Worm (Caenorhabditis elegans) whole organism, L1 larva: ENCODE data around the gene cest-35.2.

Experiments used
- C16A3.4 ChIP-seq: fragments of 150-350 bp; optimal IDR thresholded peaks from 2 replicates; lab custom pipeline; 2014; ENCODE audit warnings: missing biosample characterization, missing genetic modification characterization
- F16B12.6 ChIP-seq: fragments of 150-350 bp; optimal IDR thresholded peaks from 2 replicates; lab custom pipeline; 2014; ENCODE audit warnings: missing biosample characterization, missing genetic modification characterization
- Y116A8C.19 ChIP-seq: sonication (generic microtip); optimal IDR thresholded peaks from 2 replicates; lab custom pipeline; 2016; ENCODE audit warnings: missing compliant biosample characterization, missing genetic modification characterization, borderline replicate concordance
- aha-1 ChIP-seq: fragments of 150-350 bp; optimal IDR thresholded peaks from 2 replicates; lab custom pipeline; 2014; ENCODE audit warnings: missing biosample characterization, missing genetic modification characterization
- alr-1 ChIP-seq: fragments of 200-800 bp; sonication (Bioruptor generic); optimal IDR thresholded peaks from 2 replicates; lab custom pipeline; 2018; ENCODE audit warnings: borderline replicate concordance, mild to moderate bottlenecking, missing genetic modification characterization, missing compliant biosample characterization
- blmp-1 ChIP-seq: fragments of 150-350 bp; optimal IDR thresholded peaks from 2 replicates; lab custom pipeline; 2014; ENCODE audit warnings: missing biosample characterization, missing genetic modification characterization
- efl-1 ChIP-seq, 4 experiments: fragments of 150-350 bp; optimal IDR thresholded peaks in 3 of 4; peaks in 1 of 4; 1 replicate in 1 of 4; 2 replicates in 3 of 4; lab custom pipeline; 2014; ENCODE audit warnings: missing biosample characterization in 2 of 4, missing genetic modification characterization in 2 of 4, missing genetic modification reagents in 2 of 4
- egl-27 ChIP-seq, 2 experiments: fragments of 150-350 bp in 1 of 2; sonication (generic microtip); optimal IDR thresholded peaks; 3 replicates each; lab custom pipeline; 2017 to 2018; ENCODE audit warnings: missing biosample characterization in 2 of 2, missing genetic modification characterization in 2 of 2, missing genetic modification reagents in 2 of 2
- elt-3 ChIP-seq, 6 experiments: fragments of 150-350 bp in 1 of 6; sonication (generic microtip); optimal IDR thresholded peaks; 2 replicates each; lab custom pipeline; 2017 to 2018; ENCODE audit warnings: missing biosample characterization in 6 of 6, missing genetic modification characterization in 6 of 6, inconsistent platforms in 1 of 6
- fkh-4 ChIP-seq: sonication (generic microtip); optimal IDR thresholded peaks from 2 replicates; lab custom pipeline; 2016; ENCODE audit warnings: missing compliant biosample characterization, missing genetic modification characterization, borderline replicate concordance
- fkh-8 ChIP-seq: sonication (generic microtip); optimal IDR thresholded peaks from 2 replicates; lab custom pipeline; 2016; ENCODE audit warnings: mild to moderate bottlenecking, missing genetic modification characterization, missing compliant biosample characterization
- grh-1 ChIP-seq: fragments of 200-800 bp; sonication (Bioruptor generic); IDR thresholded peaks from 2 replicates; pipeline ENCODE4 v1.3.6; 2022; ENCODE audit warnings: missing genetic modification reagents, missing genetic modification characterization, missing compliant biosample characterization
- hlh-17 ChIP-seq: fragments of 200-800 bp; sonication (Bioruptor generic); optimal IDR thresholded peaks from 2 replicates; lab custom pipeline; 2018; ENCODE audit warnings: missing genetic modification characterization, mild to moderate bottlenecking, missing compliant biosample characterization, moderate library complexity, borderline replicate concordance
- hpl-2 ChIP-seq: fragments of 150-350 bp; optimal IDR thresholded peaks from 2 replicates; lab custom pipeline; 2014; ENCODE audit warnings: missing biosample characterization, missing genetic modification reagents, missing genetic modification characterization
- irx-1 ChIP-seq: sonication (generic microtip); optimal IDR thresholded peaks from 2 replicates; lab custom pipeline; 2016; ENCODE audit warnings: missing genetic modification characterization, missing compliant biosample characterization
- lin-14 ChIP-seq: fragments of 200-800 bp; sonication (Bioruptor generic); optimal IDR thresholded peaks from 2 replicates; lab custom pipeline; 2018; ENCODE audit warnings: mild to moderate bottlenecking, missing genetic modification characterization, moderate library complexity, missing compliant biosample characterization
- lin-35 ChIP-seq, 2 experiments: fragments of 150-350 bp; optimal IDR thresholded peaks; 2 replicates each; lab custom pipeline; 2014; ENCODE audit warnings: missing biosample characterization in 2 of 2, missing genetic modification characterization in 2 of 2, missing genetic modification reagents in 2 of 2
- lin-39 ChIP-seq: fragments of 150-350 bp; optimal IDR thresholded peaks from 2 replicates; lab custom pipeline; 2014; ENCODE audit warnings: missing biosample characterization, missing genetic modification reagents, missing genetic modification characterization
- lsy-2 ChIP-seq, 2 experiments: fragments of 150-350 bp; optimal IDR thresholded peaks; 2 replicates each; lab custom pipeline; 2014; ENCODE audit warnings: missing biosample characterization in 2 of 2, missing genetic modification characterization in 2 of 2
- mdl-1 ChIP-seq, 2 experiments: fragments of 150-350 bp; optimal IDR thresholded peaks; 2 replicates each; lab custom pipeline; 2014 to 2017; ENCODE audit warnings: missing biosample characterization in 2 of 2, missing genetic modification characterization in 2 of 2, inconsistent platforms in 1 of 2
- nhr-19 ChIP-seq: fragments of 200-800 bp; sonication (Bioruptor generic); conservative IDR thresholded peaks from 2 replicates; pipeline ENCODE4 v1.3.6; 2022; ENCODE audit warnings: missing genetic modification characterization, missing compliant biosample characterization
- nhr-237 ChIP-seq: fragments of 150-350 bp; optimal IDR thresholded peaks from 2 replicates; lab custom pipeline; 2014; ENCODE audit warnings: missing biosample characterization, missing genetic modification characterization
- nhr-71 ChIP-seq: sonication (generic microtip); optimal IDR thresholded peaks from 2 replicates; lab custom pipeline; 2016; ENCODE audit warnings: mild to moderate bottlenecking, missing genetic modification characterization, moderate library complexity, missing compliant biosample characterization
- nhr-77 ChIP-seq: fragments of 150-350 bp; optimal IDR thresholded peaks from 2 replicates; lab custom pipeline; 2014; ENCODE audit warnings: missing biosample characterization, missing genetic modification characterization
- nhr-84 ChIP-seq: sonication (generic microtip); optimal IDR thresholded peaks from 2 replicates; lab custom pipeline; 2017; ENCODE audit warnings: missing biosample characterization, missing genetic modification characterization
- nhr-85 ChIP-seq: sonication (generic microtip); peaks from one replicate; lab custom pipeline; 2016; ENCODE audit warnings: missing genetic modification characterization, inconsistent platforms, missing compliant biosample characterization
- rnt-1 ChIP-seq: sonication (generic microtip); optimal IDR thresholded peaks from 2 replicates; lab custom pipeline; 2016; ENCODE audit warnings: mild to moderate bottlenecking, missing genetic modification characterization, moderate library complexity, missing compliant biosample characterization
- skn-1 ChIP-seq: fragments of 150-350 bp; optimal IDR thresholded peaks from 2 replicates; lab custom pipeline; 2014; ENCODE audit warnings: missing biosample characterization, missing genetic modification characterization
- swsn-7 ChIP-seq: sonication (generic microtip); optimal IDR thresholded peaks from 2 replicates; lab custom pipeline; 2016; ENCODE audit warnings: missing genetic modification characterization, missing compliant biosample characterization
- tbx-2 ChIP-seq: sonication (generic microtip); optimal IDR thresholded peaks from 2 replicates; lab custom pipeline; 2016; ENCODE audit warnings: missing genetic modification characterization, missing compliant biosample characterization
- tlp-1 ChIP-seq: fragments of 150-350 bp; optimal IDR thresholded peaks from 2 replicates; lab custom pipeline; 2014; ENCODE audit warnings: missing biosample characterization, missing genetic modification characterization
- unc-30 ChIP-seq: sonication (generic microtip); optimal IDR thresholded peaks from 2 replicates; lab custom pipeline; 2017; ENCODE audit warnings: missing biosample characterization, missing genetic modification characterization
- unc-62 ChIP-seq: fragments of 150-350 bp; optimal IDR thresholded peaks from 2 replicates; lab custom pipeline; 2014; ENCODE audit warnings: missing biosample characterization, missing genetic modification reagents, missing genetic modification characterization
- unc-86 ChIP-seq: sonication (generic microtip); optimal IDR thresholded peaks from 2 replicates; lab custom pipeline; 2016; ENCODE audit warnings: missing genetic modification characterization, missing compliant biosample characterization
- unc-98 ChIP-seq: fragments of 200-800 bp; sonication (Bioruptor generic); IDR thresholded peaks from 2 replicates; pipeline ENCODE4 v1.3.6; 2022; ENCODE audit warnings: missing genetic modification characterization, missing compliant biosample characterization
- vab-15 ChIP-seq: sonication (generic microtip); optimal IDR thresholded peaks from 2 replicates; lab custom pipeline; 2017; ENCODE audit warnings: missing genotype, mild to moderate bottlenecking, missing genetic modification characterization, missing compliant biosample characterization
- zip-4 ChIP-seq: fragments of 200-800 bp; sonication (Bioruptor generic); optimal IDR thresholded peaks from 2 replicates; lab custom pipeline; 2018; ENCODE audit warnings: mild to moderate bottlenecking, missing genetic modification characterization, moderate library complexity, missing compliant biosample characterization
- ztf-11 ChIP-seq, 2 experiments: sonication (generic microtip); optimal IDR thresholded peaks; 2 replicates each; lab custom pipeline; 2016 to 2017; ENCODE audit warnings: missing genetic modification characterization in 2 of 2, missing biosample characterization in 1 of 2, missing compliant biosample characterization in 1 of 2
- ztf-4 ChIP-seq: fragments of 150-350 bp; optimal IDR thresholded peaks from 2 replicates; lab custom pipeline; 2014; ENCODE audit warnings: missing biosample characterization, missing genetic modification characterization

Gene cest-35.2

DNA sequence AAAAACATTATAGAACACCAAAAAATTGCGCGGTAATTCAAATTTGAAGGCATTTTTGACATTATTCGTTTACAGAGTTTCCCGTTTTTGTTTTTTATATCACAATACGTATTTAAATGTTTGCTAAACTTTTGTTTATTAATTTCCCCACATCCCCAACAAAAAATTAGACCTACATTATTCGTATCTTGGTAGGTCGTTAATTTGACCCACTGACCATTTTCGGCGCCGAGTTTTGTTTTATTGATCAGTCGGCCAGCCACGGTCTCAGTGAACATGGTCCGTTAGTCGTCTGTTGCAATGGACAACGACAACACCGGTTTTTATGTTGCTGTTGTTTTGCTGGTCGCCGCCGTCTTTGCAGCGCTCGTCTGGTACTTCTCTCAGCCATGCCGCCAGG, 2.9 kb upstream of the cest-35.2 start, which contains the start of gene B0238.15:
Gene B0238.15, plus strand, starts transcription at position 301 of the 400 bp plus-strand sequence.
- TF ChIP-seq efl-1 (optimal IDR thresholded peaks at IDR 0.05; lab: Kevin White, UChicago) (no peak), efl-1 (GFP tag; optimal IDR thresholded peaks at IDR 0.05 in 1 of 2; lab: Kevin White, UChicago) (peak in 1 of 2 experiments; percentile 48), hlh-17 (GFP tag; lab: Kevin White, UChicago) (no peak), unc-30 (tag; lab: Kevin White, UChicago) (no peak)

DNA sequence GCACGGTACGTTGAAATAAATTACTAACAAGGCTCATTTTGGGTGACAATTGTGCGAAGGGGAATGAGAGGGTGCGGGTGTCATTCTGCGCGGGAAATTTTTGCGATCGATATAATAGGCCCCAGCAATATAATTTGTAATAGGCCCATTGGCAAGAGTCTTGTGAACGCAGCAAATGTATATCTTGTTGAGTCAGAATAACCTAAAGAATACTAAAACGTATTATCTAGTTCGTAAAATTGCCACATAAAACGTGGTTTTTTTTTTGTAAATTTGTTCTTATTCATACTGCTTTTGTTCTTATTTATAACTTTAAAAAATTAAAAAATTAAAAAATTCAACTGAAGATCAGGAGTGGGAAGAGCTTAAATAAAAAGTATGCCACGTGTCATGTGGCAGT, 2.4 kb upstream of the cest-35.2 start, which contains the start of gene C52A10.3:
Gene C52A10.3, minus strand, starts transcription at position 101 of the 400 bp plus-strand sequence.
- TF ChIP-seq nhr-237 (tag; lab: Kevin White, UChicago) (no peak), efl-1 (optimal IDR thresholded peaks at IDR 0.05; lab: Kevin White, UChicago) (no peak), efl-1 (GFP tag; optimal IDR thresholded peaks at IDR 0.05 in 1 of 2; lab: Kevin White, UChicago) (peak in 1 of 2 experiments; percentile 32)

DNA sequence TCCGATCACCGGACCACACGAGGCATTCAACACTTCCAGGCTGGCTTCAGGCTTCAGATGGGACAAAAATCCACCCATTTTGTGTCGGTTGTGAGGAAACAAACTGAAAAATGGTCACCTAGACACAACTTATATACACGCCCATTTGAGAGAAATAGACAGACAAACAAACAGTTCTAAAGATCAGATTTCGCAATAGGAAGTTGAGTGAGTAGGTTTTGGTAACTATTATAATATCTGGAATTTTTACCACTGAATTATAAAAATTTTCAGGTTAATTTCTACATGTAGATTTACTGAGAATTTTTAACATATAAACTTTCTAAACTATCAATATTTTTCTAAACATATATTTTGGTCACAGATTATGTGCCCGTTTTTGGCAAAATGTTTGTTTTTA, 3.2 kb downstream of the cest-35.2 start, which contains the start of gene cest-32:
Gene cest-32, minus strand, starts transcription at position 115 of the 400 bp plus-strand sequence.
- TF ChIP-seq irx-1 (no peak), vab-15 (tag; lab: Kevin White, UChicago) (no peak), lin-35 (GFP tag; optimal IDR thresholded peaks at IDR 0.05; lab: Kevin White, UChicago) (peak in 1 of 2 experiments; percentile 7), Y116A8C.19 (no peak), zip-4 (peak; percentile 46), ztf-4 (no peak), hlh-17 (GFP tag; lab: Kevin White, UChicago) (no peak), nhr-71 (tag; lab: Kevin White, UChicago) (peak; percentile 25), rnt-1 (no peak)

DNA sequence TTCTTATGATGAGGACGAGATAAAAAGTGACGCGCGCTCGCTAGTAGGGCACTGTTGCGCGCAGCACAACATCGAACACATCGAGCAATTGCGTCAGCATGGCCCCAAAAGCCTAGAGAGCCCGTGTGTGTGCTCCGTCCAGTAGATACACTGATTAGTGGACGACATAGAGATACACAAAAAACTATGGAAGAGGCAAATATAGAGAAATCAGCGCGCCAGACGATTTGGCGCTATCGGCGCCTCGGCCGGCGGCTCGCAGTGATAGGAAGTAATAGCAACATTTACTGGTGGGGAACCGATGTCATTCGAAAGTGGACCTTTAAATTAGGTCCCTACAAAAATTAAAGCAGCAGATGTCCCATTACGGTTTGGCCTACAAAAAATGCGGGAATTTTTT, 8.5 kb downstream of the cest-35.2 start:
- TF ChIP-seq skn-1 (no peak), tbx-2 (peak; percentile 44), nhr-77 (tag; lab: Kevin White, UChicago) (peak; percentile 72), lin-14 (peak; percentile 17), nhr-71 (tag; lab: Kevin White, UChicago) (peak; percentile 10), alr-1 (no peak)
- TF ChIP-seq, all 84 proteins: peak for 4

DNA sequence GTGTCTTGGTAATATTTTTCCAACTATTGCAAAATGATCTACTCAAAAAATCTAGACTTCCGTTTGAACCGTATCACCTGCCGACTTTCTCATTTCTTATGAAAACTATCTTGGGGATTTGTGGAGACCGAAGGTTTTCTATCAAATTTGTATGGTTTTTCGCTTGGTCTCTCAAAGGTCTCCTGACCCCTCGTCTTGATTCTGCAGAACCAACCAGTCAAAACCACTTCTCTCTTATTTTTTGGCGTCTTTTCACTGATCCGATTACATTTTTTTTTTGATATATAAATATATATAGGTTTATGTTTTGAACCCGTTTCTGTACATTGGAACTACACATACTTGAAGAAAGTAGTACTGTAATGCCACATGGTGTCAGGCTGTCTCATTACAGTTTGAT, 11.4 kb downstream of the cest-35.2 start:
- no peak for TF ChIP-seq nhr-84 (tag; lab: Kevin White, UChicago)
- no peak for TF ChIP-seq F16B12.6 (tag; lab: Kevin White, UChicago)
- no peak for TF ChIP-seq lsy-2 (tag; optimal IDR thresholded peaks at IDR 0.05; lab: Kevin White, UChicago)
- TF ChIP-seq tbx-2, result no peak
- TF ChIP-seq unc-30 (tag; lab: Kevin White, UChicago), result no peak
- no peak for TF ChIP-seq fkh-4 (tag; lab: Kevin White, UChicago)
- peak; percentile 36 for TF ChIP-seq blmp-1 (tag; lab: Kevin White, UChicago)
- no peak for TF ChIP-seq nhr-19 (GFP tag; lab: Robert Waterston, UW)
- TF ChIP-seq ztf-11 (tag; optimal IDR thresholded peaks at IDR 0.05; lab: Kevin White, UChicago), result no peak
- no peak for TF ChIP-seq mdl-1 (tag; optimal IDR thresholded peaks at IDR 0.05; lab: Kevin White, UChicago)
- TF ChIP-seq unc-62 (GFP tag; lab: Kevin White, UChicago), result no peak
- TF ChIP-seq lin-14, result peak; percentile 41
- TF ChIP-seq Y116A8C.19, result no peak
- TF ChIP-seq unc-98 (GFP tag; lab: Robert Waterston, UW), result no peak
- no peak for TF ChIP-seq aha-1 (tag; lab: Kevin White, UChicago)
- TF ChIP-seq grh-1, result no peak
- no peak for TF ChIP-seq vab-15 (tag; lab: Kevin White, UChicago)
- no peak for TF ChIP-seq unc-86 (tag; lab: Kevin White, UChicago)
- TF ChIP-seq swsn-7 (tag; lab: Kevin White, UChicago), result no peak
- no peak for TF ChIP-seq fkh-8 (tag; lab: Kevin White, UChicago)
- no peak for TF ChIP-seq egl-27 (tag; optimal IDR thresholded peaks at IDR 0.05; lab: Kevin White, UChicago)
- no peak for TF ChIP-seq hpl-2 (GFP tag; lab: Kevin White, UChicago)
- TF ChIP-seq C16A3.4 (tag; lab: Kevin White, UChicago), result no peak
- TF ChIP-seq nhr-85 (tag; lab: Kevin White, UChicago), result peak; percentile 64
- TF ChIP-seq rnt-1, result no peak
- TF ChIP-seq zip-4, result no peak
- TF ChIP-seq elt-3 (tag; optimal IDR thresholded peaks at IDR 0.05; lab: Kevin White, UChicago), result no peak
- no peak for TF ChIP-seq skn-1
- no peak for TF ChIP-seq tlp-1 (tag; lab: Kevin White, UChicago)
- no peak for TF ChIP-seq nhr-71 (tag; lab: Kevin White, UChicago)
- TF ChIP-seq lin-39 (tag; lab: Kevin White, UChicago), result no peak
- no peak for TF ChIP-seq efl-1 (optimal IDR thresholded peaks at IDR 0.05; lab: Kevin White, UChicago)
- TF ChIP-seq efl-1 (GFP tag; optimal IDR thresholded peaks at IDR 0.05 in 1 of 2; lab: Kevin White, UChicago), result peak in 1 of 2 experiments; percentile 90
